Worm (Caenorhabditis elegans) whole organism, early embryonic: ENCODE results near the gene Y73B6BL.14.

Experiments used
- B0310.2 ChIP-seq: sonication (generic microtip); optimal IDR thresholded peaks from 2 replicates; lab custom pipeline; 2016; ENCODE audit warnings: mild to moderate bottlenecking, missing genetic modification characterization, missing compliant biosample characterization
- ama-1 ChIP-seq: fragments of 150-350 bp; optimal IDR thresholded peaks from 2 replicates; lab custom pipeline; 2014
- ceh-36 ChIP-seq: sonication (generic microtip); optimal IDR thresholded peaks from 2 replicates; lab custom pipeline; 2016; ENCODE audit warnings: missing genetic modification characterization, inconsistent platforms, missing compliant biosample characterization
- flt-1 ChIP-seq: fragments of 200-800 bp; sonication (Bioruptor generic); IDR thresholded peaks from 2 replicates; pipeline ENCODE4 v1.3.6; 2022; ENCODE audit warnings: missing genetic modification characterization, missing compliant biosample characterization
- hmbx-1 ChIP-seq: sonication (generic microtip); optimal IDR thresholded peaks from 2 replicates; lab custom pipeline; 2016; ENCODE audit warnings: mild to moderate bottlenecking, missing genetic modification characterization, missing compliant biosample characterization
- scrt-1 ChIP-seq: fragments of 200-800 bp; sonication (Bioruptor generic); IDR thresholded peaks from 2 replicates; pipeline ENCODE4 v1.3.6; 2022; ENCODE audit warnings: missing genetic modification characterization, missing compliant biosample characterization
- sea-1 ChIP-seq: fragments of 200-800 bp; sonication (Bioruptor generic); conservative IDR thresholded peaks from 2 replicates; pipeline ENCODE4 v1.3.6; 2022; ENCODE audit warnings: missing genetic modification characterization, missing compliant biosample characterization
- tbx-11 ChIP-seq: fragments of 200-800 bp; sonication (Bioruptor generic); IDR thresholded peaks from 2 replicates; pipeline ENCODE4 v1.3.6; 2022; ENCODE audit warnings: missing genetic modification characterization, missing compliant biosample characterization
- tbx-37 ChIP-seq: fragments of 200-800 bp; sonication (Bioruptor generic); conservative IDR thresholded peaks from 2 replicates; pipeline ENCODE4 v1.3.6; 2022; ENCODE audit warnings: missing genetic modification reagents, missing genetic modification characterization, missing compliant biosample characterization

- TF ChIP-seq tbx-11 (GFP tag; lab: Robert Waterston, UW) (no peak), ama-1 (lab: Kevin White, UChicago) (no peak), scrt-1 (GFP tag; lab: Robert Waterston, UW) (no peak), ceh-36 (tag; lab: Kevin White, UChicago) (no peak), B0310.2 (no peak), tbx-37 (GFP tag; lab: Robert Waterston, UW) (no peak), hmbx-1 (tag; lab: Kevin White, UChicago) (no peak), sea-1 (GFP tag; lab: Robert Waterston, UW) (no peak), flt-1 (GFP tag; lab: Robert Waterston, UW) (no peak)
These were observed 15.3 kb downstream of the Y73B6BL.14 start for ce11 chrIV:6327363-6328015.
